Fruit fly (Drosophila melanogaster): ENCODE data around the gene hzg.

DNA sequence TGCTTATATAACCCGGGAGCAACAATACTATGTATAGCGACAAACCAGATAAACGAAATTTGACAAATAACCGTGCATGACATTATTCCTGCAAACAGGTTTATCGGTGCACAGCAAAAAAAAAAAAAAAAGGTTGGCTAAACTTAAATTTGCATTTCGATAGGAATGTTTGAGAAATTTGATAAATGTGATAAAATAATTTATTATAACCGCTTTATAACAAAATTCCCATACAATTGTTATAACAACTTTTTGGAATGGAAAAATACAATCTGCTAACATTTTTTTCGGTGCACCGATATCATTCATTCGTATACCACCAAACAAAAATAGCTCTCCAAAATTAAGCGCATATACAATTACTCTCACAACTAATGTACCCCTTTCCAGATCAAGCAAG lies 27.0 kb downstream of the hzg start:
- TF ChIP-seq CG8478 (optimal IDR thresholded peaks at IDR 0.05) = no peak
- TF ChIP-seq CTCF (optimal IDR thresholded peaks at IDR 0.05) = no peak
